Fruit fly (Drosophila melanogaster): ENCODE results near the gene pths.

The pths gene

dm6 chr2L:21149053-21149452 is 6.0 kb downstream of the pths start (continued):
- TF ChIP-seq Myb (GFP tag; optimal IDR thresholded peaks at IDR 0.05) (no peak), NC2β (GFP tag; optimal IDR thresholded peaks at IDR 0.05) (no peak), CG14860 (GFP tag; IDR thresholded peaks at IDR 0.05; ENCODE audit: partially characterized antibody) (peak; percentile 35; the same call in 2 of the 3 replicates), Drgx (GFP tag; IDR thresholded peaks at IDR 0.05) (0 out of 2 replicates have a peak, but pooled peaks have one; percentile 18), CG11247 (GFP tag; IDR thresholded peaks at IDR 0.05) (peak; percentile 43), CG4360 (GFP tag; IDR thresholded peaks at IDR 0.05) (no peak), corto (GFP tag; optimal IDR thresholded peaks at IDR 0.05) (no peak), zfh2 (GFP tag; optimal IDR thresholded peaks at IDR 0.05) (no peak)

dm6 chr2L:21153844-21154243 is 10.8 kb downstream of the pths start:
- TF ChIP-seq Max (GFP tag; optimal IDR thresholded peaks at IDR 0.05) = no peak
- no peak for TF ChIP-seq CG30431 (GFP tag; optimal IDR thresholded peaks at IDR 0.05)
- no peak for TF ChIP-seq seq (GFP tag; IDR thresholded peaks at IDR 0.05)
- peak; percentile 0 for TF ChIP-seq CG2712 (tag; optimal IDR thresholded peaks at IDR 0.05)
- no peak for TF ChIP-seq eyg (GFP tag; optimal IDR thresholded peaks at IDR 0.05)
- no peak for TF ChIP-seq Meics (GFP tag; optimal IDR thresholded peaks at IDR 0.05)
- 0 out of 2 replicates have a peak, but pooled peaks have one; percentile 16 for TF ChIP-seq sna (GFP tag; IDR thresholded peaks at IDR 0.05; ENCODE audit: partially characterized antibody)
- TF ChIP-seq NFAT (GFP tag; IDR thresholded peaks at IDR 0.05) = no peak
- TF ChIP-seq corto (GFP tag; optimal IDR thresholded peaks at IDR 0.05) = no peak
- no peak for TF ChIP-seq CHES-1-like (GFP tag; optimal IDR thresholded peaks at IDR 0.05)
- TF ChIP-seq ase (GFP tag; IDR thresholded peaks at IDR 0.05) = no peak
- no peak for TF ChIP-seq TFAM (GFP tag; optimal IDR thresholded peaks at IDR 0.05)
- TF ChIP-seq CG17385 (GFP tag; optimal IDR thresholded peaks at IDR 0.05) = no peak
- no peak for TF ChIP-seq CG7987 (GFP tag; optimal IDR thresholded peaks at IDR 0.05)
- no peak for TF ChIP-seq Dll (GFP tag; IDR thresholded peaks at IDR 0.05; ENCODE audit: partially characterized antibody)
- no peak for TF ChIP-seq Hmx (GFP tag; optimal IDR thresholded peaks at IDR 0.05)
- TF ChIP-seq Fer3 (tag; optimal IDR thresholded peaks at IDR 0.05) = no peak
- TF ChIP-seq CG2202 (tag; optimal IDR thresholded peaks at IDR 0.05) = no peak
- no peak for TF ChIP-seq chm (GFP tag; IDR thresholded peaks at IDR 0.05)
- no peak for TF ChIP-seq CG6272 (GFP tag; IDR thresholded peaks at IDR 0.05)
- TF ChIP-seq fd3F (GFP tag; optimal IDR thresholded peaks at IDR 0.05) = no peak
- TF ChIP-seq CG11398 (GFP tag; optimal IDR thresholded peaks at IDR 0.05) = no peak
- TF ChIP-seq CG7839 (tag; optimal IDR thresholded peaks at IDR 0.05) = no peak
- no peak for TF ChIP-seq E2f1 (GFP tag; IDR thresholded peaks at IDR 0.05)
- TF ChIP-seq dan (GFP tag; IDR thresholded peaks at IDR 0.05) = no peak
- no peak for TF ChIP-seq C15 (GFP tag; IDR thresholded peaks at IDR 0.05)
- no peak for TF ChIP-seq salm (tag; optimal IDR thresholded peaks at IDR 0.05)
- TF ChIP-seq bab2 (GFP tag; optimal IDR thresholded peaks at IDR 0.05) = no peak
- peak; percentile 61 for TF ChIP-seq pros (GFP tag; optimal IDR thresholded peaks at IDR 0.05)
- peak; percentile 14 for TF ChIP-seq CG34376 (GFP tag; optimal IDR thresholded peaks at IDR 0.05)
- no peak for TF ChIP-seq gce (GFP tag; IDR thresholded peaks at IDR 0.05)
- no peak for TF ChIP-seq CG18619 (GFP tag; optimal IDR thresholded peaks at IDR 0.05)
- no peak for TF ChIP-seq unpg (GFP tag; optimal IDR thresholded peaks at IDR 0.05)
- TF ChIP-seq nmo (GFP tag; optimal IDR thresholded peaks at IDR 0.05) = peak; percentile 23
- no peak for TF ChIP-seq usp (GFP tag; optimal IDR thresholded peaks at IDR 0.05)
- TF ChIP-seq slou (GFP tag; optimal IDR thresholded peaks at IDR 0.05) = no peak
- TF ChIP-seq BEAF-32 (GFP tag; optimal IDR thresholded peaks at IDR 0.05) = peak; percentile 29
- no peak for TF ChIP-seq sob (GFP tag; IDR thresholded peaks at IDR 0.05)
- TF ChIP-seq CG13123 (GFP tag; optimal IDR thresholded peaks at IDR 0.05) = no peak
- TF ChIP-seq CG10267 (tag; optimal IDR thresholded peaks at IDR 0.05) = peak; percentile 23
- peak; percentile 18; the same call in 1 of the 2 replicates for TF ChIP-seq hbn (GFP tag; IDR thresholded peaks at IDR 0.05; ENCODE audit: partially characterized antibody)
- TF ChIP-seq CG1832 (GFP tag; optimal IDR thresholded peaks at IDR 0.05) = no peak
- TF ChIP-seq CG9437 (GFP tag; optimal IDR thresholded peaks at IDR 0.05) = peak; percentile 99
